Worm (Caenorhabditis elegans): Measurements from ENCODE around the gene F31E8.4.

The F31E8.4 gene

DNA sequence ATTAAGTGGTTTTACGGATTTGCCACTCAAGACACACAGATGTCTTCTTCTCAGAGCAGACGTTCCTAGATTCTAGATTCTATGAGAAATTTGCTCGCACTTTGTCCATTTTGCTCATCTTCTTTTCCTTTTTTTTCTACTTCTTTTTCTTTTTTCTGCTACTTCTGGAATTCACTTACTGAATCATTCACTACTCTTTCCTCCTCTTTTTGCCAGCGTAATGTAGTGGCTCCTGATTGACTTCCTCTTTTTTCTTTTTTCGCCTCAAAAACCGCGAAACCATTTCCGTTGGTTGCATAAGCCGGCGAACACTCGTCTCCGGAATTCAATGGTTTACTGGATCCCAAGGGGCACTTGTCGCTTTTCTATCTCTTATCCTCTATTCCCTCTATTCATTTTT, 32.3 kb upstream of the F31E8.4 start:
- no peak for TF ChIP-seq pax-1 (tag; optimal IDR thresholded peaks at IDR 0.05)
- TF ChIP-seq unc-42 (tag; optimal IDR thresholded peaks at IDR 0.05), result peak; percentile 13
- TF ChIP-seq syd-9 (tag; optimal IDR thresholded peaks at IDR 0.05), result no peak

DNA sequence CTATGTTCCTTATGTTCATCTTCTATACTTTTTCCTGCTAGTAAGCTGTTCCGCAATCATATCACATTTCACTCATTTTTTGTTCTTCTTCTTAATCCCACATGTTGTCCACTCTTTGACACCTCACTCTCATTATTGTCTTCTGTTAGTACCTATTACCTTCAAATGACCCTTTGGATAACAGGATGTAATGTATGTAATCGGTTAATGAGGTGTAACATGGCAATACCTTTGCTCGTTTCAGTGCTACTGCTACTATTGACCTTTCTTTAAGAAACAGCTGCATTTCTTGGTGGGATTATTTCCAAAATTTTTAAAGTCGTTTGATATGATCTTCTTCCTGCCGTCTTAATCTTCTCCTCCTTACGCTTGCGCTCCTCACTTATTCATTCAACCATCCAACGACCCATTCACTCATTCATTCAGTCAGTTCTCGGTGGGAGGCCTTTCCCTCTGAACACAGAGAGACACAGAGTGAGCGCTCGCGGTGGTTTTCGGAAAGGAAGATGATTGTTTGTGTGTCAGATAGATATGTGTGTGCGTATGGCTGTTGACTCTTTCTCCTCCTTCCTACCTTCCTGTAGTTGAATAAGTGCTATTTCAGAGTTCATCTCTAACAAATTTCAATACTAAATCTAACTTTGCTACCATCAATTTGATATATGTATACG, 31.7 kb upstream of the F31E8.4 start:
- peak; percentile 29 for TF ChIP-seq nhr-232 (tag; optimal IDR thresholded peaks at IDR 0.05)
- peak; percentile 3 for TF ChIP-seq pax-1 (tag; optimal IDR thresholded peaks at IDR 0.05)
- TF ChIP-seq hlh-30 (tag; optimal IDR thresholded peaks at IDR 0.05; ENCODE audit: insufficient read depth), result no peak
- no peak for TF ChIP-seq elt-2 (tag; optimal IDR thresholded peaks at IDR 0.05)
- peak; percentile 28 for TF ChIP-seq tbx-2 (tag; optimal IDR thresholded peaks at IDR 0.05)
- TF ChIP-seq ceh-31 (tag; optimal IDR thresholded peaks at IDR 0.05), result peak; percentile 53
- peak; percentile 39 for TF ChIP-seq sox-2 (GFP tag; IDR thresholded peaks at IDR 0.05)
- TF ChIP-seq unc-42 (tag; optimal IDR thresholded peaks at IDR 0.05), result no peak
- TF ChIP-seq hlh-8 (tag; optimal IDR thresholded peaks at IDR 0.05), result no peak

ce11 chrII:6830923-6831322, 31.0 kb upstream of the F31E8.4 start:
- TF ChIP-seq sdc-2 (tag; optimal IDR thresholded peaks at IDR 0.05), result peak; percentile 15
- peak; percentile 15 for TF ChIP-seq tbx-2 (tag; optimal IDR thresholded peaks at IDR 0.05)
- no peak for TF ChIP-seq lin-11 (tag; optimal IDR thresholded peaks at IDR 0.05)

- TF ChIP-seq elt-2 (tag; optimal IDR thresholded peaks at IDR 0.05), result peak; percentile 32
- peak; percentile 28 for TF ChIP-seq unc-55 (GFP tag; optimal IDR thresholded peaks at IDR 0.05)
- TF ChIP-seq F13H6.1 (tag; optimal IDR thresholded peaks at IDR 0.05), result no peak
These were observed 30.1 kb upstream of the F31E8.4 start for ce11 chrII:6830012-6830411.

DNA sequence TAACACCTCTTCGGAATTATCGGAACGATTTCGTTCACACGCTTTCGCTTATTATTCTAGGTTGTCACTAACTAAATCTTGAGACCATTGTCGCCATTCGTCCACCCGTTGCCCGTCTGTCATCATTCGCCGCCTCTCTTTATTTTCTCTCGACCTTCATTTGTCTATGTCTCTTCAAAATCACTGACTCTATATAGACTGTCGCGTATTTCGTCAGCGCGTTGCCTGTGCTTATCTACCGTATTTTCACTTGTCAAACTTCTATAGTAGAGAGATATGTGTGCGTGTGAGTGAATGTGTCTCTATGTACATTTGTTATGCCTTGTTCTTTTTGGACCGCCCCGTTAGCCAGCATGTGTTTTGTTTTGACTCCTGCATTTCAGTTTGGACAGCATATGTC, 29.2 kb upstream of the F31E8.4 start:
- TF ChIP-seq rnt-1 (tag; optimal IDR thresholded peaks at IDR 0.05) (peak; percentile 17), pha-4 (tag; optimal IDR thresholded peaks at IDR 0.05) (no peak), nfya-1 (tag; optimal IDR thresholded peaks at IDR 0.05) (peak; percentile 67), K09A11.1 (tag; optimal IDR thresholded peaks at IDR 0.05; ENCODE audit: insufficient read depth) (no peak), F13H6.1 (tag; optimal IDR thresholded peaks at IDR 0.05) (no peak), hlh-30 (tag; optimal IDR thresholded peaks at IDR 0.05; ENCODE audit: insufficient read depth) (peak; percentile 8), tbx-7 (tag; optimal IDR thresholded peaks at IDR 0.05) (no peak), hlh-15 (tag; optimal IDR thresholded peaks at IDR 0.05) (no peak), hlh-6 (tag; optimal IDR thresholded peaks at IDR 0.05) (no peak), lim-6 (tag; optimal IDR thresholded peaks at IDR 0.05) (no peak), unc-55 (GFP tag; optimal IDR thresholded peaks at IDR 0.05) (no peak), ceh-22 (tag; optimal IDR thresholded peaks at IDR 0.05) (no peak), unc-42 (tag; optimal IDR thresholded peaks at IDR 0.05) (no peak), syd-9 (tag; optimal IDR thresholded peaks at IDR 0.05) (no peak), ref-2 (tag; optimal IDR thresholded peaks at IDR 0.05) (no peak), ceh-24 (tag; optimal IDR thresholded peaks at IDR 0.05) (no peak), ceh-9 (tag; optimal IDR thresholded peaks at IDR 0.05) (no peak), elt-2 (tag; optimal IDR thresholded peaks at IDR 0.05) (no peak), sdc-2 (tag; optimal IDR thresholded peaks at IDR 0.05) (no peak), che-1 (tag; optimal IDR thresholded peaks at IDR 0.05) (no peak), zip-5 (tag; optimal IDR thresholded peaks at IDR 0.05) (no peak), tbx-2 (tag; optimal IDR thresholded peaks at IDR 0.05) (peak; percentile 30)

DNA sequence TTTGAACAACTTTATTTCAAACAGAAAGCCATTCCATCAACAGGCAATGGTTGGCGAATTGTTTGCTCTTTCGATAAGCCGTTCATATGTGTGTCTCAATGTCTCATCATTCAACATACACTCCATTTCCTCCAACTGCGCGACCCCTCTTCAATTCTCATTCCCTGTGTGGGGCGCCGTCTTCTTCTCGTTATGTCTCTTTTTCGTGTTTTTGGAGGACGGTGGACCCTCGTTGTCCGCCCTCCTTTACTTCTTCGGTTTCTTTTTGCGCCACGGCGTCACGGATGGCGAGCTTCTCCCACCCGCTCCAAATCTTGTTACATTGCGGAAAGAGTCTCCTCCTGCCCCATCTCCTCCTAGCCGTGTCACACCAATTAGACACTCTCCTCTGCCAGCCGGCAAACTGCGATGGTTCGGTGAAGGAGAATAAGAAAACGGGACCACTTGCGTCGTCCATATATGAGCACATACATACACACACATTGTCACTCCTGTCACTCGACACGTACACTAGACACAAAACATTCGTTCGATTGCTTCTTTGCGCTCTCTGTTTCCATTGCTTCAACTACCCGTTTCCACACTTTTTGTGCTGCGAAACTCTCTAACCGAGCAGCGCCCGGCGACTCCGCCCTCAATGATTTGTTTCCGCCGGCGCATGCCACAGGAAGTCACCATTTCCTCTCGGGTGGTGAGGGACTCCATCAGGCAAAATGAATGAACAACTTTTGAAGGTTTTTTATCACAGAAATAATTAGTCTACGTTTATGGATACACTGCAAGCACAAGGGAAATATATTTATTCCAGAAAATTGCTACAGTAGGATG, 28.3 kb upstream of the F31E8.4 start:
- no peak for TF ChIP-seq elt-2 (tag; optimal IDR thresholded peaks at IDR 0.05)
- TF ChIP-seq ceh-22 (tag; optimal IDR thresholded peaks at IDR 0.05), result no peak
- TF ChIP-seq unc-42 (tag; optimal IDR thresholded peaks at IDR 0.05), result peak; percentile 91
- TF ChIP-seq che-1 (tag; optimal IDR thresholded peaks at IDR 0.05), result no peak
- TF ChIP-seq ceh-34 (tag; optimal IDR thresholded peaks at IDR 0.05), result peak; percentile 53
- peak; percentile 72 for TF ChIP-seq ceh-31 (tag; optimal IDR thresholded peaks at IDR 0.05)
- TF ChIP-seq dmd-4 (tag; optimal IDR thresholded peaks at IDR 0.05; ENCODE audit: borderline replicate concordance), result peak; percentile 21
- peak; percentile 9 for TF ChIP-seq ceh-19 (GFP tag; optimal IDR thresholded peaks at IDR 0.05)
- TF ChIP-seq hlh-13 (GFP tag; optimal IDR thresholded peaks at IDR 0.05), result no peak
- no peak for TF ChIP-seq nhr-11 (tag; optimal IDR thresholded peaks at IDR 0.05)
- TF ChIP-seq ceh-2 (tag; optimal IDR thresholded peaks at IDR 0.05), result peak; percentile 19
- TF ChIP-seq syd-9 (tag; optimal IDR thresholded peaks at IDR 0.05), result peak; percentile 10
